Worm (Caenorhabditis elegans) whole organism, early embryonic: ENCODE measurements around the gene eif-2D.

Experiments
- B0310.2 ChIP-seq: sonication (generic microtip); optimal IDR thresholded peaks from 2 replicates; lab custom pipeline; 2016; ENCODE audit warnings: mild to moderate bottlenecking, missing genetic modification characterization, missing compliant biosample characterization
- aly-1 ChIP-seq: sonication (generic microtip); optimal IDR thresholded peaks from 2 replicates; lab custom pipeline; 2016; ENCODE audit warnings: missing genetic modification characterization, missing compliant biosample characterization
- ama-1 ChIP-seq: fragments of 150-350 bp; optimal IDR thresholded peaks from 2 replicates; lab custom pipeline; 2014
- ceh-36 ChIP-seq: sonication (generic microtip); optimal IDR thresholded peaks from 2 replicates; lab custom pipeline; 2016; ENCODE audit warnings: missing genetic modification characterization, inconsistent platforms, missing compliant biosample characterization
- hmbx-1 ChIP-seq: sonication (generic microtip); optimal IDR thresholded peaks from 2 replicates; lab custom pipeline; 2016; ENCODE audit warnings: mild to moderate bottlenecking, missing genetic modification characterization, missing compliant biosample characterization
- hmg-4 ChIP-seq: fragments of 200-800 bp; sonication (Bioruptor generic); optimal IDR thresholded peaks from 2 replicates; lab custom pipeline; 2018; ENCODE audit warnings: mild to moderate bottlenecking, missing genetic modification characterization, missing compliant biosample characterization
- pes-1 ChIP-seq: fragments of 200-800 bp; sonication (Bioruptor generic); IDR thresholded peaks from 2 replicates; pipeline ENCODE4 v1.3.6; 2022; ENCODE audit warnings: missing genetic modification reagents, missing genetic modification characterization, missing compliant biosample characterization
- scrt-1 ChIP-seq: fragments of 200-800 bp; sonication (Bioruptor generic); IDR thresholded peaks from 2 replicates; pipeline ENCODE4 v1.3.6; 2022; ENCODE audit warnings: missing genetic modification characterization, missing compliant biosample characterization
- tbx-11 ChIP-seq: fragments of 200-800 bp; sonication (Bioruptor generic); IDR thresholded peaks from 2 replicates; pipeline ENCODE4 v1.3.6; 2022; ENCODE audit warnings: missing genetic modification characterization, missing compliant biosample characterization
- tra-4 ChIP-seq: sonication (generic microtip); optimal IDR thresholded peaks from 2 replicates; lab custom pipeline; 2017; ENCODE audit warnings: missing genetic modification characterization, missing compliant biosample characterization

- TF ChIP-seq ceh-36: no peak
- no peak for TF ChIP-seq tbx-11 (GFP tag; lab: Robert Waterston, UW)
- no peak for TF ChIP-seq scrt-1 (GFP tag; lab: Robert Waterston, UW)
- no peak for TF ChIP-seq B0310.2 (tag; lab: Kevin White, UChicago)
- TF ChIP-seq hmbx-1 (tag; lab: Kevin White, UChicago): no peak
- no peak for TF ChIP-seq ama-1 (lab: Kevin White, UChicago)
- TF ChIP-seq tra-4 (tag; lab: Kevin White, UChicago): no peak
- TF ChIP-seq hmg-4 (GFP tag; lab: Kevin White, UChicago): no peak
- TF ChIP-seq pes-1: no peak
- TF ChIP-seq aly-1 (tag; lab: Kevin White, UChicago): no peak
Measured at ce11 chrII:5665029-5665428, 26.5 kb upstream of the eif-2D start, which contains the start of gene C25H3.15.
